Fruit fly (Drosophila melanogaster): ENCODE data around the gene CG42502.
A peak's percentile ranks its signal among the peaks of the same experiment; 100 is the strongest.

The CG42502 gene

DNA sequence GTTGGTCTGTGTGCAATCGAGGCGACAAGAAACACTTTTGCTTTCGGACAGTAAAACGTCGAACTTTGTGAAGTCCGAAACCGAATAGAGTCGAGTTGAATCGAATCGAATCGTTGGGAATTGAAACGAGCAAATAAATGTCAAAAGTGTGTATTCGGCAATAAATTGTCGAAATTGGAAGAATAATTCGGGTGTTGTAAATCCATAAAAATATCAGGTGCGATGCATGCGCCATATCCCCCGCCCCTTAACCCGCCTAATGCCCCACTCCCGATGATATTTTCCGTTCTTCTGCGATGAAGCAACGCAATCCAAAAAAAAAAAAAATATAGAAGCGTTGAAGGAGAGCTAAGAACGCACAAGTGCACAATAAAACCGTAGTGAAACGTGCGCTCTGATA lies 22.1 kb downstream of the CG42502 start:
- TF ChIP-seq CrebA (GFP tag; optimal IDR thresholded peaks at IDR 0.05; ENCODE audit: borderline replicate concordance): peak; percentile 20
- peak; percentile 7 for TF ChIP-seq Sp1 (GFP tag; optimal IDR thresholded peaks at IDR 0.05)
- no peak for TF ChIP-seq HLH106 (tag; optimal IDR thresholded peaks at IDR 0.05)
- no peak for TF ChIP-seq Mio (GFP tag; optimal IDR thresholded peaks at IDR 0.05)
- TF ChIP-seq h (GFP tag; optimal IDR thresholded peaks at IDR 0.05): peak; percentile 27
- no peak for TF ChIP-seq lola (GFP tag; optimal IDR thresholded peaks at IDR 0.05)
- TF ChIP-seq brk (GFP tag; optimal IDR thresholded peaks at IDR 0.05): no peak
- TF ChIP-seq Myc (optimal IDR thresholded peaks at IDR 0.05): no peak
- TF ChIP-seq Rel (GFP tag; optimal IDR thresholded peaks at IDR 0.05): no peak
- TF ChIP-seq Rel (tag; optimal IDR thresholded peaks at IDR 0.05): peak; percentile 57
- TF ChIP-seq Dif (GFP tag; optimal IDR thresholded peaks at IDR 0.05; ENCODE audit: partially characterized antibody): no peak
- no peak for TF ChIP-seq Vsx2 (GFP tag; optimal IDR thresholded peaks at IDR 0.05; ENCODE audit: partially characterized antibody)
- TF ChIP-seq fru (GFP tag; optimal IDR thresholded peaks at IDR 0.05): no peak

dm6 chr2L:18787415-18787989 lies 23.6 kb downstream of the CG42502 start:
- TF ChIP-seq HLH106 (tag; optimal IDR thresholded peaks at IDR 0.05): no peak
- TF ChIP-seq Rel (GFP tag; optimal IDR thresholded peaks at IDR 0.05): no peak
- TF ChIP-seq Rel (tag; optimal IDR thresholded peaks at IDR 0.05): peak; percentile 16

- TF ChIP-seq Mio (GFP tag; optimal IDR thresholded peaks at IDR 0.05) (no peak), sv (GFP tag; optimal IDR thresholded peaks at IDR 0.05) (no peak), Jra (GFP tag; optimal IDR thresholded peaks at IDR 0.05) (no peak)
These were observed 25.9 kb downstream of the CG42502 start for dm6 chr2L:18785026-18785600.

- TF ChIP-seq GATAd (GFP tag; optimal IDR thresholded peaks at IDR 0.05) (no peak), h (GFP tag; optimal IDR thresholded peaks at IDR 0.05) (no peak), Dfd (GFP tag; optimal IDR thresholded peaks at IDR 0.05) (peak; percentile 35)
These were observed 27.6 kb downstream of the CG42502 start for dm6 chr2L:18783357-18784040.

DNA sequence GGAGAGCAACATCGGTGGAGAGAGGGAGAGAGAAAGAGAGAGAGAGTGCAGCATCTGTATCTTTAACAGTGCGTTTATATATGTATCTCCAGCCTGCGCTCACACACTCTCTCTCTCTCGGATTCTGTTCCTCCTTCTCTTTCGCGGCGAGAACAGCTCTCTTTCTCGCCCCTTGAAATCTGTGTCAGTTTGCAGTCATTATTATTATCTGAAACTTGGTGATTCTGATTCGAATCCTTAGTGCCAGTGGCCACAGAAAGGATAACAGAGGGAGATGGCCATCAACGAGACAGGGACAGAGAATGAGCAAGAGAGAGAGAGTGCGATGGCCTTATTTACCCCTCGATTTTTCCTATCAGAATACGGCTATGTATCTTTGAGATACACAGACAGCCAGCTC lies 28.1 kb downstream of the CG42502 start:
- TF ChIP-seq tai (GFP tag; optimal IDR thresholded peaks at IDR 0.05) (no peak), psq (GFP tag; optimal IDR thresholded peaks at IDR 0.05) (no peak), OdsH (GFP tag; optimal IDR thresholded peaks at IDR 0.05) (no peak), usp (GFP tag; optimal IDR thresholded peaks at IDR 0.05) (no peak), Dif (GFP tag; optimal IDR thresholded peaks at IDR 0.05; ENCODE audit: partially characterized antibody) (peak; percentile 26), Jra (GFP tag; optimal IDR thresholded peaks at IDR 0.05) (no peak), CG9705 (GFP tag; optimal IDR thresholded peaks at IDR 0.05) (no peak), HLH106 (tag; optimal IDR thresholded peaks at IDR 0.05) (no peak), sage (GFP tag; optimal IDR thresholded peaks at IDR 0.05) (no peak), GATAd (GFP tag; optimal IDR thresholded peaks at IDR 0.05) (no peak), Abd-B (GFP tag; optimal IDR thresholded peaks at IDR 0.05) (no peak), fru (GFP tag; optimal IDR thresholded peaks at IDR 0.05) (no peak), Hr78 (GFP tag; optimal IDR thresholded peaks at IDR 0.05) (no peak), dl (GFP tag; optimal IDR thresholded peaks at IDR 0.05; ENCODE audit: insufficient read depth in 1 of 2, partially characterized antibody in 2 of 2) (peak; percentile 1 to 2)

DNA sequence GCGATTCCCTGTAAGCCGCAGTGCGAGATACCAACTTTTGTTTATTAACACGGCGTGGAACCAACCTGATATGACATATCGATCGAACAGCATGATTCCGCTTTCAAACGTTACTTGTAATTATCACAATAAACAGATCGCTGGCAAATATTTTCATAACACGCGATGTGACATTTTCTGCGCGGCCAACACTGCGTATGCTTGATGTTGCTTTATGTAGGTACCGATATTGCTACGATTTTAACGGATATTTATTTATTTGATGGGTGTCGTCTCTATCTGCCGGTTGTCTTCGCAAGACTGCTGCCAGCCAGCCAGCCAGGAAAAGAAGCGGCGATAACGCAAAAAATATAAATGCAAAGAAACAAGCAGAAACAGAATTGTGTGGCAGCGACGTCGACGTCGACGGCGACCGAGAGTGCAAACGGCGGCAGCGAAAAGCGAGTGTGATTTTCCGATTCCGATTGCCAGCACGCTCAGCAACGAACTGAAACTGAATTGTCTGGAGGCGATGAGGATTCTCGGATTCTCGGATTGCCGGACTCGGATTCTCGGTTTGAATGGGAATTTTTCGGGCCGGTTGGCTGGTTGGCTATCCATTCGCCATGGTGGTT lies 28.7 kb downstream of the CG42502 start:
- no peak for TF ChIP-seq usp (GFP tag; optimal IDR thresholded peaks at IDR 0.05)
